Fruit fly (Drosophila melanogaster): ENCODE measurements around the gene GILT3.

- TF ChIP-seq CG11617 (GFP tag; optimal IDR thresholded peaks at IDR 0.05) (peak; percentile 74), CG1620 (GFP tag; optimal IDR thresholded peaks at IDR 0.05) (peak; percentile 69), pad (GFP tag; optimal IDR thresholded peaks at IDR 0.05) (peak; percentile 57), Crg-1 (GFP tag; optimal IDR thresholded peaks at IDR 0.05) (peak; percentile 74), kay (GFP tag; ENCODE audit: borderline replicate concordance) (no peak)
These were observed 24.5 kb upstream of the GILT3 start for dm6 chr3R:23652525-23653108.
